Worm (Caenorhabditis elegans): ENCODE data around the gene rab-30.

DNA sequence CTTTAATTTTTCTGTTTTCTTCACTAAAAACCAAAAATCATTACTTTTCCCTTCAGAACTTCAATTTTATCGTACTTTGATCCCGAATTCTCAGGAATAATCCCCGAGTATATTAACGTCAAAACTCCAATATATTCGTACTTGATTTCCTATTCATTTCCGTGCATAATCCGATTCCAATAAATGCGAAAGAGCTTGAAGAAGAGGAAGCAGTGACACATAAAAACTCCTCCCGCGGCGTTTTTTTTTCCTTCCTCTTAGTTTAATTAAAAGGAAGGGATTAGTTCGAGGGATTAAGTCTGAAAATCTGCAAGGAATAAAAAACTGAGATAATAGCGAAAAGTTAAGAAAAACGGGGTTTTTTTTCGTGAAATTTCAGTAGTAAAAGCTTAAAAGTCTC is 40.5 kb downstream of the rab-30 start:
- TF ChIP-seq him-1 (tag; optimal IDR thresholded peaks at IDR 0.05) (no peak), dao-5 (tag; optimal IDR thresholded peaks at IDR 0.05) (no peak)
